Fruit fly (Drosophila melanogaster): ENCODE measurements around the gene CG44574.

dm6 chr2L:5879363-5879934, 4.1 kb upstream of the CG44574 start, which contains the start of gene rau:
- no peak for TF ChIP-seq Myc (optimal IDR thresholded peaks at IDR 0.05)
- TF ChIP-seq psq (optimal IDR thresholded peaks at IDR 0.05), result no peak
- TF ChIP-seq ttk (optimal IDR thresholded peaks at IDR 0.05), result no peak

Measured in Kc167 (cell line).